Fruit fly (Drosophila melanogaster) whole organism, embryonic: Measurements from ENCODE around the gene CG6415.

ENCODE experiments used
- ATbp ChIP-seq: fragments of 200-800 bp; sonication (Bioruptor generic); optimal IDR thresholded peaks from 2 replicates; lab custom pipeline; 2017; ENCODE audit warnings: missing biosample characterization, mild to moderate bottlenecking, missing genetic modification characterization, missing genetic modification reagents
- Blimp-1 ChIP-seq: fragments of 200-800 bp; sonication (Bioruptor generic); optimal IDR thresholded peaks from 3 replicates; lab custom pipeline; 2018; ENCODE audit warnings: missing biosample characterization, missing genetic modification characterization, mild to moderate bottlenecking, moderate library complexity, missing genetic modification reagents
- CG10543 ChIP-seq: fragments of 200-800 bp; sonication (Bioruptor generic); optimal IDR thresholded peaks from 3 replicates; lab custom pipeline; 2017; ENCODE audit warnings: missing biosample characterization, mild to moderate bottlenecking, missing genetic modification characterization, moderate library complexity
- CG11085 ChIP-seq: fragments of 200-800 bp; sonication (Bioruptor generic); IDR thresholded peaks from 2 replicates; pipeline ENCODE4 v1.3.6; 2022; ENCODE audit warnings: missing biosample characterization, missing genetic modification characterization
- CG12104 ChIP-seq: fragments of 200-800 bp; sonication (Bioruptor generic); optimal IDR thresholded peaks from 3 replicates; lab custom pipeline; 2016; ENCODE audit warnings: missing biosample characterization, missing genetic modification characterization
- CG12744 ChIP-seq: fragments of 200-800 bp; sonication (Bioruptor generic); optimal IDR thresholded peaks from 2 replicates; lab custom pipeline; 2016; ENCODE audit warnings: missing biosample characterization, missing genetic modification characterization
- CG15479 ChIP-seq: fragments of 200-800 bp; sonication (Bioruptor generic); optimal IDR thresholded peaks from 3 replicates; lab custom pipeline; 2019; ENCODE audit warnings: missing biosample characterization, mild to moderate bottlenecking, missing genetic modification characterization, moderate library complexity
- CG1603 ChIP-seq: fragments of 200-800 bp; sonication (Bioruptor generic); optimal IDR thresholded peaks from 2 replicates; lab custom pipeline; 2019; ENCODE audit warnings: missing biosample characterization, mild to moderate bottlenecking, missing genetic modification characterization, moderate library complexity
- CG17186 ChIP-seq: fragments of 200-800 bp; sonication (Bioruptor generic); optimal IDR thresholded peaks from 3 replicates; lab custom pipeline; 2017; ENCODE audit warnings: missing biosample characterization, missing genetic modification reagents, missing genetic modification characterization
- CG31441 ChIP-seq: fragments of 200-800 bp; sonication (Bioruptor generic); IDR thresholded peaks from 2 replicates; pipeline ENCODE4 v1.3.6; 2022; ENCODE audit warnings: missing biosample characterization, missing genetic modification characterization
- CG32532 ChIP-seq: fragments of 200-800 bp; sonication (Bioruptor generic); IDR thresholded peaks from 2 replicates; pipeline ENCODE4 v1.3.6; 2022; ENCODE audit warnings: missing biosample characterization, missing genetic modification characterization
- CG5245 ChIP-seq: fragments of 200-800 bp; sonication (Bioruptor generic); optimal IDR thresholded peaks from 3 replicates; lab custom pipeline; 2016; ENCODE audit warnings: missing biosample characterization, missing genetic modification characterization
- CG6791 ChIP-seq: fragments of 200-800 bp; sonication (Bioruptor generic); IDR thresholded peaks from 3 replicates; pipeline ENCODE4 v1.3.6; 2022; ENCODE audit warnings: missing biosample characterization, missing genetic modification characterization; ENCODE audit not compliant: partially characterized antibody
- CG8359 ChIP-seq: fragments of 200-800 bp; sonication (Bioruptor generic); optimal IDR thresholded peaks from 2 replicates; lab custom pipeline; 2017; ENCODE audit warnings: missing biosample characterization, mild to moderate bottlenecking, missing genetic modification characterization, borderline replicate concordance
- CG8478 ChIP-seq: fragments of >200 bp; optimal IDR thresholded peaks from 2 replicates; lab custom pipeline; 2018
- CG9932 ChIP-seq: fragments of 200-800 bp; sonication (Bioruptor generic); IDR thresholded peaks from 2 replicates; pipeline ENCODE4 v1.3.6; 2022; ENCODE audit warnings: missing biosample characterization, missing genetic modification characterization
- D ChIP-seq, 2 experiments: fragments of 200-800 bp in 1 of 2; fragments of >200 bp in 1 of 2; sonication (Bioruptor generic) in 1 of 2; optimal IDR thresholded peaks; 2 replicates in 1 of 2; 3 replicates in 1 of 2; lab custom pipeline; 2017; ENCODE audit warnings: mild to moderate bottlenecking in 1 of 2, missing biosample characterization in 1 of 2, missing genetic modification characterization in 1 of 2, missing genetic modification reagents in 1 of 2
- Dbx ChIP-seq: fragments of 200-800 bp; sonication (Bioruptor generic); IDR thresholded peaks from 3 replicates; pipeline ENCODE4 v1.3.6; 2022; ENCODE audit warnings: missing biosample characterization, missing genetic modification characterization
- GATAe ChIP-seq: fragments of 200-800 bp; sonication (Bioruptor generic); conservative IDR thresholded peaks from 2 replicates; pipeline ENCODE4 v1.3.6; 2022; ENCODE audit warnings: missing biosample characterization, missing genetic modification characterization
- HHEX ChIP-seq: fragments of 200-800 bp; sonication (Bioruptor generic); optimal IDR thresholded peaks from 3 replicates; lab custom pipeline; 2017; ENCODE audit warnings: missing biosample characterization, mild to moderate bottlenecking, missing genetic modification characterization, missing genetic modification reagents
- HLHmδ ChIP-seq: fragments of 200-800 bp; sonication (Bioruptor generic); optimal IDR thresholded peaks from 2 replicates; lab custom pipeline; 2018; ENCODE audit warnings: missing biosample characterization, mild to moderate bottlenecking, missing genetic modification characterization, moderate library complexity
- Hmx ChIP-seq: fragments of 200-800 bp; sonication (Bioruptor generic); optimal IDR thresholded peaks from 2 replicates; lab custom pipeline; 2016; ENCODE audit warnings: missing biosample characterization, missing genetic modification characterization
- Jarid2 ChIP-seq: fragments of 200-800 bp; sonication (Bioruptor generic); optimal IDR thresholded peaks from 3 replicates; lab custom pipeline; 2017; ENCODE audit warnings: mild to moderate bottlenecking, missing biosample characterization, missing genetic modification reagents, missing genetic modification characterization
- Mad ChIP-seq: fragments of 200-800 bp; sonication (Bioruptor generic); optimal IDR thresholded peaks from 2 replicates; lab custom pipeline; 2016; ENCODE audit warnings: missing biosample characterization, missing genetic modification characterization
- Med ChIP-seq: fragments of 200-800 bp; sonication (Bioruptor generic); peaks from one replicate; lab custom pipeline; 2016; ENCODE audit warnings: missing biosample characterization, missing genetic modification characterization, mild to moderate bottlenecking, inconsistent platforms, moderate library complexity
- Mrtf ChIP-seq: fragments of 200-800 bp; sonication (Bioruptor generic); IDR thresholded peaks from 3 replicates; pipeline ENCODE4 v1.3.6; 2022; ENCODE audit warnings: missing biosample characterization, missing genetic modification characterization
- Neu2 ChIP-seq: fragments of 200-800 bp; sonication (Bioruptor generic); optimal IDR thresholded peaks from 3 replicates; lab custom pipeline; 2016; ENCODE audit warnings: missing biosample characterization, missing genetic modification characterization, borderline replicate concordance
- NfI ChIP-seq: fragments of 200-800 bp; sonication (Bioruptor generic); optimal IDR thresholded peaks from 3 replicates; lab custom pipeline; 2018; ENCODE audit warnings: missing biosample characterization, mild to moderate bottlenecking, missing genetic modification characterization, moderate library complexity
- Pdp1 ChIP-seq, 2 experiments: fragments of 200-800 bp; sonication (Bioruptor generic); optimal IDR thresholded peaks; 3 replicates each; lab custom pipeline; 2016; ENCODE audit warnings: missing biosample characterization in 2 of 2, missing genetic modification characterization in 2 of 2, mild to moderate bottlenecking in 1 of 2, moderate library complexity in 1 of 2
- Spps ChIP-seq: fragments of 200-800 bp; sonication (Bioruptor generic); optimal IDR thresholded peaks from 2 replicates; lab custom pipeline; 2018; ENCODE audit warnings: missing biosample characterization, mild to moderate bottlenecking, missing genetic modification characterization
- Xrp1 ChIP-seq: fragments of 200-800 bp; sonication (Bioruptor generic); IDR thresholded peaks from 2 replicates; pipeline ENCODE4 v1.3.6; 2022; ENCODE audit warnings: missing biosample characterization, missing genetic modification characterization
- ara ChIP-seq: fragments of 200-800 bp; sonication (Bioruptor generic); IDR thresholded peaks from 2 replicates; pipeline ENCODE4 v1.3.6; 2022; ENCODE audit warnings: missing biosample characterization, missing genetic modification characterization
- cato ChIP-seq: fragments of 200-800 bp; sonication (Bioruptor generic); optimal IDR thresholded peaks from 2 replicates; lab custom pipeline; 2016; ENCODE audit warnings: missing biosample characterization, missing genetic modification characterization, borderline replicate concordance
- chn ChIP-seq: fragments of 200-800 bp; sonication (Bioruptor generic); optimal IDR thresholded peaks from 2 replicates; lab custom pipeline; 2016; ENCODE audit warnings: missing biosample characterization, missing genetic modification characterization
- kah ChIP-seq: fragments of 200-800 bp; sonication (Bioruptor generic); optimal IDR thresholded peaks from 2 replicates; lab custom pipeline; 2018; ENCODE audit warnings: missing biosample characterization, mild to moderate bottlenecking, missing genetic modification characterization
- klu ChIP-seq: fragments of 200-800 bp; sonication (Bioruptor generic); IDR thresholded peaks from 2 replicates; pipeline ENCODE4 v1.3.6; 2022; ENCODE audit warnings: missing biosample characterization, missing genetic modification characterization
- lab ChIP-seq: fragments of 200-800 bp; sonication (Bioruptor generic); optimal IDR thresholded peaks from 3 replicates; lab custom pipeline; 2017; ENCODE audit warnings: missing biosample characterization, missing genetic modification characterization, mild to moderate bottlenecking, moderate library complexity, missing genetic modification reagents
- phol ChIP-seq: fragments of 200-800 bp; sonication (Bioruptor generic); optimal IDR thresholded peaks from 3 replicates; lab custom pipeline; 2018; ENCODE audit warnings: missing biosample characterization, mild to moderate bottlenecking, missing genetic modification characterization, moderate library complexity
- pita ChIP-seq: fragments of 200-800 bp; sonication (Bioruptor generic); optimal IDR thresholded peaks from 2 replicates; lab custom pipeline; 2017; ENCODE audit warnings: missing biosample characterization, mild to moderate bottlenecking, missing genetic modification characterization
- prd ChIP-seq, 3 experiments: fragments of >200 bp in 2 of 3; fragments of 200-800 bp in 1 of 3; sonication (Bioruptor generic) in 1 of 3; optimal IDR thresholded peaks in 2 of 3; IDR thresholded peaks in 1 of 3; 2 replicates in 2 of 3; 3 replicates in 1 of 3; pipeline versions ENCODE4 v1.3.6 to Lab custom; 2017 to 2022; ENCODE audit warnings: missing biosample characterization in 1 of 3, missing genetic modification characterization in 1 of 3
- repo ChIP-seq: fragments of 200-800 bp; sonication (Bioruptor generic); optimal IDR thresholded peaks from 2 replicates; lab custom pipeline; 2016; ENCODE audit warnings: missing biosample characterization, missing genetic modification characterization
- row ChIP-seq: fragments of 200-800 bp; sonication (Bioruptor generic); IDR thresholded peaks from 3 replicates; pipeline ENCODE4 v1.3.6; 2022; ENCODE audit warnings: missing biosample characterization, missing genetic modification characterization
- scrt ChIP-seq: fragments of 200-800 bp; sonication (Bioruptor generic); optimal IDR thresholded peaks from 2 replicates; lab custom pipeline; 2018; ENCODE audit warnings: missing biosample characterization, mild to moderate bottlenecking, missing genetic modification characterization, moderate library complexity
- sob ChIP-seq: fragments of 200-800 bp; sonication (Bioruptor generic); IDR thresholded peaks from 2 replicates; pipeline ENCODE4 v1.3.6; 2022; ENCODE audit warnings: missing biosample characterization, missing genetic modification characterization
- sqz ChIP-seq: fragments of 200-800 bp; sonication (Bioruptor generic); optimal IDR thresholded peaks from 3 replicates; lab custom pipeline; 2018; ENCODE audit warnings: missing biosample characterization, mild to moderate bottlenecking, missing genetic modification characterization
- sug ChIP-seq: fragments of 200-800 bp; optimal IDR thresholded peaks from 2 replicates; lab custom pipeline; 2019; ENCODE audit warnings: missing biosample characterization, mild to moderate bottlenecking, missing genetic modification characterization, moderate library complexity
- trem ChIP-seq: fragments of 200-800 bp; optimal IDR thresholded peaks from 3 replicates; lab custom pipeline; 2019; ENCODE audit warnings: missing biosample characterization, mild to moderate bottlenecking, missing genetic modification characterization, moderate library complexity
- tx ChIP-seq: fragments of 200-800 bp; sonication (Bioruptor generic); optimal IDR thresholded peaks from 2 replicates; lab custom pipeline; 2016; ENCODE audit warnings: missing biosample characterization, missing genetic modification characterization
- vnd ChIP-seq: fragments of 200-800 bp; sonication (Bioruptor generic); IDR thresholded peaks from 3 replicates; pipeline ENCODE4 v1.3.6; 2022; ENCODE audit warnings: missing biosample characterization, missing genetic modification characterization; ENCODE audit not compliant: partially characterized antibody
- zfh1 ChIP-seq: fragments of 200-800 bp; sonication (Bioruptor generic); IDR thresholded peaks from 3 replicates; pipeline ENCODE4 v1.3.6; 2022; ENCODE audit warnings: missing biosample characterization, missing genetic modification characterization

CG6415 gene

dm6 chr2L:10748218-10748617 lies 44.8 kb downstream of the CG6415 start (continued):
- TF ChIP-seq lab (GFP tag; lab: Kevin White, UChicago) = no peak
- TF ChIP-seq trem = no peak
- TF ChIP-seq cato = no peak
- TF ChIP-seq Dbx (GFP tag; lab: Robert Waterston, UW) = no peak
- peak; percentile 12 for TF ChIP-seq phol (tag; lab: Kevin White, UChicago)
- TF ChIP-seq row = 0 out of 3 replicates have a peak, but pooled peaks have one; percentile 14
- TF ChIP-seq CG32532 (GFP tag; lab: Robert Waterston, UW) = no peak
- no peak for TF ChIP-seq prd (optimal IDR thresholded peaks at IDR 0.05; lab: Kevin White, UChicago)
- peak; percentile 34; the same call in 2 of the 3 replicates for TF ChIP-seq prd (GFP tag; IDR thresholded peaks at IDR 0.05; lab: Robert Waterston, UW)
- no peak for TF ChIP-seq Neu2 (GFP tag; lab: Kevin White, UChicago)
- TF ChIP-seq zfh1 (GFP tag; lab: Robert Waterston, UW) = no peak
- peak in 1 of 2 experiments; percentile 45 for TF ChIP-seq Pdp1 (GFP tag; optimal IDR thresholded peaks at IDR 0.05; lab: Kevin White, UChicago)
- TF ChIP-seq sug (tag; lab: Kevin White, UChicago) = no peak
- peak; percentile 26 for TF ChIP-seq Blimp-1 (GFP tag; lab: Kevin White, UChicago)
- no peak for TF ChIP-seq sob
- no peak for TF ChIP-seq pita (GFP tag; lab: Kevin White, UChicago)
- TF ChIP-seq CG5245 (GFP tag; lab: Kevin White, UChicago) = no peak
- no peak for TF ChIP-seq CG12104 (GFP tag; lab: Kevin White, UChicago)
- TF ChIP-seq Hmx (GFP tag; lab: Kevin White, UChicago) = no peak
- TF ChIP-seq CG10543 = no peak
- TF ChIP-seq NfI (GFP tag; lab: Kevin White, UChicago) = no peak
- TF ChIP-seq CG6791 (GFP tag; lab: Robert Waterston, UW) = no peak
- no peak for TF ChIP-seq CG8478
- TF ChIP-seq scrt (GFP tag; lab: Kevin White, UChicago) = no peak
- no peak for TF ChIP-seq CG9932 (GFP tag; lab: Robert Waterston, UW)
- TF ChIP-seq CG12744 = no peak
- TF ChIP-seq D (optimal IDR thresholded peaks at IDR 0.05; lab: Kevin White, UChicago) = no peak
- TF ChIP-seq D (GFP tag; optimal IDR thresholded peaks at IDR 0.05; lab: Kevin White, UChicago) = no peak
- TF ChIP-seq tx (GFP tag; lab: Kevin White, UChicago) = no peak
- no peak for TF ChIP-seq HLHmδ
- TF ChIP-seq vnd (GFP tag; lab: Robert Waterston, UW) = no peak
- TF ChIP-seq sqz (GFP tag; lab: Kevin White, UChicago) = no peak
- no peak for TF ChIP-seq CG17186 (GFP tag; lab: Kevin White, UChicago)
- no peak for TF ChIP-seq HHEX
- no peak for TF ChIP-seq CG11085
- TF ChIP-seq Med (GFP tag; lab: Kevin White, UChicago) = peak; percentile 41
- TF ChIP-seq chn = no peak
- TF ChIP-seq CG8359 = no peak
- TF ChIP-seq Mrtf (GFP tag; lab: Robert Waterston, UW) = no peak
- no peak for TF ChIP-seq Spps (tag; lab: Kevin White, UChicago)
- no peak for TF ChIP-seq ara (GFP tag; lab: Robert Waterston, UW)
- TF ChIP-seq ATbp (GFP tag; lab: Kevin White, UChicago) = peak; percentile 29
- no peak for TF ChIP-seq Jarid2
- TF ChIP-seq kah (GFP tag; lab: Kevin White, UChicago) = no peak
- no peak for TF ChIP-seq GATAe (GFP tag; lab: Robert Waterston, UW)
- TF ChIP-seq CG31441 = no peak
- no peak for TF ChIP-seq CG1603 (tag; lab: Kevin White, UChicago)
- no peak for TF ChIP-seq CG15479 (GFP tag; lab: Kevin White, UChicago)
- peak; percentile 49; the same call in 1 of the 2 replicates for TF ChIP-seq Xrp1 (GFP tag; lab: Robert Waterston, UW)
- TF ChIP-seq Mad (GFP tag; lab: Kevin White, UChicago) = no peak
- TF ChIP-seq repo (GFP tag; lab: Kevin White, UChicago) = no peak
- TF ChIP-seq klu = no peak
